Fruit fly (Drosophila melanogaster) S2 (cell line): ENCODE results near the gene SelR.

Experiments
- CG8478 ChIP-seq: fragments of >200 bp; optimal IDR thresholded peaks from 2 replicates; lab custom pipeline; 2018
- CTCF ChIP-seq, 2 experiments: fragments of >200 bp; optimal IDR thresholded peaks; 2 replicates each; lab custom pipeline; 2018

- TF ChIP-seq CG8478 (lab: Kevin White, UChicago) (no peak), CTCF (optimal IDR thresholded peaks at IDR 0.05; lab: Kevin White, UChicago) (no peak)
Measured at dm6 chr3R:10863956-10864355, 4.5 kb downstream of the SelR start.
